Worm (Caenorhabditis elegans): ENCODE measurements around the gene C03H5.3.

DNA sequence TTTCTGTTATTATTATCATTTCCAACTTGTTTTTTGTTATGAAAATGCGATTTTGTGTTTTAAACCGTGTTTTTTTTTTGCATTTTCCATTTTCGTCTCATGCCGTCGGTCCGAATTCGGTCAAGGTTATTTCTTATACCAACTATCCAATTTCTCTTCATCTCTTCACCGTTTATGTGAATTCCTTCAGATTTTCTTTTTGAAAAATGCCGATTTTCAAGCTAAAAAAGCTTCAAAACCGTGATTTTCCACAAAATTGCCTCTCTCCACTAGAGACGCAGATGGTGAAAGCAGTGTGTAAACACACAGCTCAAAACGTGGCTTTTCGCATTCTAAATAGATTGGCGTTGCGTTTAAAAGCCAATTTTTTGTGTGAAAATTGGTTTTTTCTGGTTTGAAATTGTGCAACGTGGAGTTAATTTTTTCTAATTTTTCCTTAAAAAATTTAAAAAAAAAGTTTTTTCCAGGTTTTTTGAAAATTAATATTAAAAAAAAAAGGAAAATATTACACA lies 2.0 kb downstream of the C03H5.3 start:
- TF ChIP-seq unc-39 (tag; optimal IDR thresholded peaks at IDR 0.05) (no peak), dmd-6 (GFP tag; IDR thresholded peaks at IDR 0.05) (no peak), zag-1 (tag; optimal IDR thresholded peaks at IDR 0.05) (no peak), Y105C5A.15 (GFP tag; IDR thresholded peaks at IDR 0.05) (no peak), saeg-2 (GFP tag; IDR thresholded peaks at IDR 0.05) (no peak), unc-130 (GFP tag; optimal IDR thresholded peaks at IDR 0.05) (no peak), Y75B8A.6 (GFP tag; IDR thresholded peaks at IDR 0.05) (no peak), nhr-11 (tag; optimal IDR thresholded peaks at IDR 0.05) (no peak), nhr-10 (tag; optimal IDR thresholded peaks at IDR 0.05) (no peak), ceh-44 (GFP tag; IDR thresholded peaks at IDR 0.05) (no peak), hlh-11 (tag; optimal IDR thresholded peaks at IDR 0.05) (no peak), aly-2 (tag; optimal IDR thresholded peaks at IDR 0.05) (no peak), dve-1 (tag; optimal IDR thresholded peaks at IDR 0.05; ENCODE audit: insufficient read depth) (no peak)
